Fruit fly (Drosophila melanogaster) whole organism, prepupa: ENCODE results near the gene CG18476.

Source experiments
- CG16779 ChIP-seq: fragments of 200-800 bp; sonication (Bioruptor generic); optimal IDR thresholded peaks from 3 replicates; lab custom pipeline; 2017; ENCODE audit warnings: missing biosample characterization, mild to moderate bottlenecking, missing genetic modification characterization
- CG3032 ChIP-seq: fragments of 200-800 bp; optimal IDR thresholded peaks from 2 replicates; lab custom pipeline; 2019; ENCODE audit warnings: missing biosample characterization, mild to moderate bottlenecking, missing genetic modification characterization, moderate library complexity
- CG6163 ChIP-seq: fragments of 200-800 bp; sonication (Bioruptor generic); IDR thresholded peaks from 3 replicates; pipeline ENCODE4 v1.3.6; 2022; ENCODE audit warnings: missing biosample characterization, missing genetic modification characterization

DNA sequence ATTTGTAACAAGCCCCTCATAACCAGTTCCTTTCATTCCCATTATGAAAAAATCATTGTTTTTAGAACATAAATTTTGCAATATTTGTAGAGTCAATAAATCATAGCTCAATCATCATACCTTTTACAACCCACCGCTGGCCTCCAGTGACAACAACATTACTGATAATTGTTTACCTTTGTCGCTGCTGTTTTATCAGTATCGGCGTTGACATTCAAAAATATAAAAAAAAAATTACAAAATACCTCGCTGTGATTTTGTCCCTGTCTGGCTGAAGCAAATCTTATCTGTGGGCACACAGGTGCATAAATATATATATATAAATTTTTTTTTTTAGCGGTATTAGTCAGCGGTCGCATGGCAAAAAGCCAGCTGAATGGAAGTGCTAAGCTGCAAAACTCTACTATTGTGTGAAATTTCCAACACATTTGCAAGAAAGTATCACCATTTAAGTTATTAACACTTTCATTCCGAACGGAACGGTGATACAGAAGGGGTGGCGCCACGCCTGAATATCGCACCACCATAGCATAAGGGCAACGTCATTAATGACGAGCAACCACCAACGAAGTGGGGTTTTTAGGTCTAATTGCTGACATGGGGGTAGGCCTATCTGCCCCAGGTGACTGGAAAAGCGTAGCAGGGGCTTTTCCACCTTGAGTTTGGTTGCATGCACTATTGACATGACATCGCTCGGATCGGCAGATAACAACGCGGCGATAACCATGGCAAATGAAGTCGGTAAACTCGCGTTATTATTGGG is 11.8 kb downstream of the CG18476 start:
- TF ChIP-seq CG3032 (tag; lab: Kevin White, UChicago) = no peak
- TF ChIP-seq CG16779 (tag; lab: Kevin White, UChicago) = no peak
- no peak for TF ChIP-seq CG6163 (GFP tag; lab: Robert Waterston, UW)
